Fruit fly (Drosophila melanogaster) whole organism, embryonic: Measurements from ENCODE around the gene CG18135.

ENCODE experiments used
- Atf6 ChIP-seq: fragments of 200-800 bp; sonication (Bioruptor generic); IDR thresholded peaks from 2 replicates; pipeline ENCODE4 v1.3.6; 2022; ENCODE audit warnings: missing biosample characterization, missing genetic modification characterization
- Bgb ChIP-seq: fragments of 200-800 bp; sonication (Bioruptor generic); IDR thresholded peaks from 2 replicates; pipeline ENCODE4 v1.3.6; 2022; ENCODE audit warnings: missing biosample characterization, missing genetic modification characterization; ENCODE audit not compliant: partially characterized antibody
- CG1024 ChIP-seq: fragments of 200-800 bp; sonication (Bioruptor generic); IDR thresholded peaks from 2 replicates; pipeline ENCODE4 v1.3.6; 2022; ENCODE audit warnings: missing biosample characterization, missing genetic modification characterization
- CG10431 ChIP-seq: fragments of 200-800 bp; sonication (Bioruptor generic); optimal IDR thresholded peaks from 3 replicates; lab custom pipeline; 2018; ENCODE audit warnings: missing biosample characterization, mild to moderate bottlenecking, missing genetic modification characterization
- CG12104 ChIP-seq: fragments of 200-800 bp; sonication (Bioruptor generic); optimal IDR thresholded peaks from 3 replicates; lab custom pipeline; 2016; ENCODE audit warnings: missing biosample characterization, missing genetic modification characterization
- CG12299 ChIP-seq: fragments of 200-800 bp; sonication (Bioruptor generic); optimal IDR thresholded peaks from 2 replicates; lab custom pipeline; 2018; ENCODE audit warnings: missing biosample characterization, mild to moderate bottlenecking, missing genetic modification characterization
- CG15011 ChIP-seq: fragments of 200-800 bp; sonication (Bioruptor generic); optimal IDR thresholded peaks from 3 replicates; lab custom pipeline; 2018; ENCODE audit warnings: missing biosample characterization, mild to moderate bottlenecking, missing genetic modification characterization
- CG17186 ChIP-seq: fragments of 200-800 bp; sonication (Bioruptor generic); optimal IDR thresholded peaks from 3 replicates; lab custom pipeline; 2017; ENCODE audit warnings: missing biosample characterization, missing genetic modification reagents, missing genetic modification characterization
- CG17361 ChIP-seq: fragments of 200-800 bp; sonication (Bioruptor generic); IDR thresholded peaks from 3 replicates; pipeline ENCODE4 v1.3.6; 2022; ENCODE audit warnings: missing biosample characterization, missing genetic modification characterization
- CG18262 ChIP-seq: fragments of 200-800 bp; optimal IDR thresholded peaks from 3 replicates; lab custom pipeline; 2019; ENCODE audit warnings: missing biosample characterization, mild to moderate bottlenecking, missing genetic modification characterization, moderate library complexity
- CG4282 ChIP-seq: fragments of 200-800 bp; sonication (Bioruptor generic); optimal IDR thresholded peaks from 2 replicates; lab custom pipeline; 2016; ENCODE audit warnings: missing biosample characterization, missing genetic modification characterization
- CG6654 ChIP-seq: fragments of 200-800 bp; sonication (Bioruptor generic); optimal IDR thresholded peaks from 2 replicates; lab custom pipeline; 2017; ENCODE audit warnings: missing biosample characterization, mild to moderate bottlenecking, missing genetic modification characterization
- CG6689 ChIP-seq: fragments of 200-800 bp; sonication (Bioruptor generic); IDR thresholded peaks from 2 replicates; pipeline ENCODE4 v1.3.6; 2022; ENCODE audit warnings: missing biosample characterization, missing genetic modification characterization
- CG6854 ChIP-seq: fragments of 200-800 bp; sonication (Bioruptor generic); optimal IDR thresholded peaks from 3 replicates; lab custom pipeline; 2017; ENCODE audit warnings: missing biosample characterization, mild to moderate bottlenecking, missing genetic modification characterization
- CG8281 ChIP-seq: fragments of 200-800 bp; sonication (Bioruptor generic); optimal IDR thresholded peaks from 2 replicates; lab custom pipeline; 2018; ENCODE audit warnings: missing biosample characterization, mild to moderate bottlenecking, missing genetic modification characterization, moderate library complexity
- CHES-1-like ChIP-seq: fragments of 200-800 bp; sonication (Bioruptor generic); optimal IDR thresholded peaks from 2 replicates; lab custom pipeline; 2016; ENCODE audit warnings: missing biosample characterization, missing genetic modification characterization
- Dad ChIP-seq: fragments of 200-800 bp; sonication (Bioruptor generic); optimal IDR thresholded peaks from 3 replicates; lab custom pipeline; 2016; ENCODE audit warnings: missing biosample characterization, missing genetic modification characterization
- Eip74EF ChIP-seq, 2 experiments: fragments of 200-800 bp in 1 of 2; fragments of >200 bp in 1 of 2; sonication (Bioruptor generic) in 1 of 2; optimal IDR thresholded peaks; 2 replicates each; lab custom pipeline; 2017 to 2019; ENCODE audit warnings: missing biosample characterization in 2 of 2, missing genetic modification characterization in 2 of 2, mild to moderate bottlenecking in 1 of 2, moderate library complexity in 1 of 2
- Gug ChIP-seq: fragments of 200-800 bp; sonication (Bioruptor generic); IDR thresholded peaks from 4 replicates; pipeline ENCODE4 v1.3.6; 2022; ENCODE audit warnings: missing biosample characterization, missing genetic modification characterization
- H2.0 ChIP-seq: fragments of 200-800 bp; sonication (Bioruptor generic); IDR thresholded peaks from 2 replicates; pipeline ENCODE4 v1.3.6; 2022; ENCODE audit warnings: missing biosample characterization, missing genetic modification characterization
- HHEX ChIP-seq: fragments of 200-800 bp; sonication (Bioruptor generic); optimal IDR thresholded peaks from 3 replicates; lab custom pipeline; 2017; ENCODE audit warnings: missing biosample characterization, mild to moderate bottlenecking, missing genetic modification characterization, missing genetic modification reagents
- Mes4 ChIP-seq: fragments of 200-800 bp; sonication (Bioruptor generic); optimal IDR thresholded peaks from 2 replicates; lab custom pipeline; 2016; ENCODE audit warnings: missing biosample characterization, missing genetic modification characterization
- NfI ChIP-seq: fragments of 200-800 bp; sonication (Bioruptor generic); optimal IDR thresholded peaks from 3 replicates; lab custom pipeline; 2018; ENCODE audit warnings: missing biosample characterization, mild to moderate bottlenecking, missing genetic modification characterization, moderate library complexity
- Optix ChIP-seq: fragments of 200-800 bp; sonication (Bioruptor generic); IDR thresholded peaks from 3 replicates; pipeline ENCODE4 v1.3.6; 2022; ENCODE audit warnings: missing biosample characterization, missing genetic modification characterization
- Scr ChIP-seq: fragments of 200-800 bp; sonication (Bioruptor generic); IDR thresholded peaks from 2 replicates; pipeline ENCODE4 v1.3.6; 2022; ENCODE audit warnings: missing biosample characterization, missing genetic modification characterization; ENCODE audit not compliant: partially characterized antibody
- Sin3A ChIP-seq: fragments of >200 bp; optimal IDR thresholded peaks from 2 replicates; lab custom pipeline; 2018
- Spps ChIP-seq: fragments of 200-800 bp; sonication (Bioruptor generic); optimal IDR thresholded peaks from 2 replicates; lab custom pipeline; 2018; ENCODE audit warnings: missing biosample characterization, mild to moderate bottlenecking, missing genetic modification characterization
- Usf ChIP-seq: fragments of 200-800 bp; sonication (Bioruptor generic); optimal IDR thresholded peaks from 2 replicates; lab custom pipeline; 2017; ENCODE audit warnings: missing genotype, missing biosample characterization, missing genetic modification characterization
- bigmax ChIP-seq: fragments of 200-800 bp; sonication (Bioruptor generic); optimal IDR thresholded peaks from 2 replicates; lab custom pipeline; 2018; ENCODE audit warnings: missing biosample characterization, mild to moderate bottlenecking, missing genetic modification characterization
- crc ChIP-seq: fragments of 200-800 bp; sonication (Bioruptor generic); optimal IDR thresholded peaks from 2 replicates; lab custom pipeline; 2016; ENCODE audit warnings: missing biosample characterization, missing genetic modification characterization
- croc ChIP-seq: fragments of 200-800 bp; sonication (Bioruptor generic); conservative IDR thresholded peaks from 3 replicates; pipeline ENCODE4 v1.3.6; 2022; ENCODE audit warnings: missing biosample characterization, missing genetic modification characterization
- crp ChIP-seq, 2 experiments: fragments of 200-800 bp; sonication (Bioruptor generic); optimal IDR thresholded peaks; 2 replicates in 1 of 2; 3 replicates in 1 of 2; lab custom pipeline; 2017; ENCODE audit warnings: missing biosample characterization in 2 of 2, missing genetic modification characterization in 2 of 2, mild to moderate bottlenecking in 1 of 2, moderate library complexity in 1 of 2
- disco-r ChIP-seq: fragments of 200-800 bp; sonication (Bioruptor generic); optimal IDR thresholded peaks from 2 replicates; lab custom pipeline; 2016; ENCODE audit warnings: missing biosample characterization, missing genetic modification characterization
- emc ChIP-seq: fragments of 200-800 bp; sonication (Bioruptor generic); optimal IDR thresholded peaks from 2 replicates; lab custom pipeline; 2016; ENCODE audit warnings: missing biosample characterization, missing genetic modification characterization
- esg ChIP-seq: fragments of 200-800 bp; sonication (Bioruptor generic); conservative IDR thresholded peaks from 2 replicates; pipeline ENCODE4 v1.3.6; 2022; ENCODE audit warnings: missing biosample characterization, missing genetic modification characterization
- fu2 ChIP-seq: fragments of 200-800 bp; sonication (Bioruptor generic); optimal IDR thresholded peaks from 2 replicates; lab custom pipeline; 2016; ENCODE audit warnings: missing biosample characterization, missing genetic modification characterization
- gt ChIP-seq: fragments of 200-800 bp; sonication (Bioruptor generic); IDR thresholded peaks from 2 replicates; pipeline ENCODE4 v1.3.6; 2022; ENCODE audit warnings: missing biosample characterization, missing genetic modification characterization
- hth ChIP-seq: fragments of >200 bp; optimal IDR thresholded peaks from 2 replicates; lab custom pipeline; 2017; ENCODE audit warnings: inconsistent platforms
- lbe ChIP-seq: fragments of 200-800 bp; sonication (Bioruptor generic); optimal IDR thresholded peaks from 2 replicates; lab custom pipeline; 2016; ENCODE audit warnings: missing biosample characterization, mild to moderate bottlenecking, missing genetic modification characterization
- lola ChIP-seq, 3 experiments: fragments of >200 bp in 2 of 3; fragments of 200-800 bp in 1 of 3; sonication (Bioruptor generic) in 1 of 3; optimal IDR thresholded peaks; 2 replicates each; lab custom pipeline; 2017 to 2019; ENCODE audit warnings: missing biosample characterization in 3 of 3, missing genetic modification characterization in 3 of 3, mild to moderate bottlenecking in 1 of 3, moderate library complexity in 1 of 3
- oc ChIP-seq: fragments of 200-800 bp; sonication (Bioruptor generic); optimal IDR thresholded peaks from 2 replicates; lab custom pipeline; 2018; ENCODE audit warnings: missing biosample characterization, mild to moderate bottlenecking, missing genetic modification characterization, moderate library complexity
- p53 ChIP-seq: fragments of 200-800 bp; sonication (Bioruptor generic); optimal IDR thresholded peaks from 2 replicates; lab custom pipeline; 2016; ENCODE audit warnings: missing biosample characterization, missing genetic modification characterization
- pb ChIP-seq: fragments of 200-800 bp; sonication (Bioruptor generic); optimal IDR thresholded peaks from 3 replicates; lab custom pipeline; 2016; ENCODE audit warnings: missing biosample characterization, missing genetic modification characterization
- pzg ChIP-seq: fragments of 200-800 bp; sonication (Bioruptor generic); optimal IDR thresholded peaks from 3 replicates; lab custom pipeline; 2018; ENCODE audit warnings: missing biosample characterization, mild to moderate bottlenecking, missing genetic modification characterization, moderate library complexity
- repo ChIP-seq: fragments of 200-800 bp; sonication (Bioruptor generic); optimal IDR thresholded peaks from 2 replicates; lab custom pipeline; 2016; ENCODE audit warnings: missing biosample characterization, missing genetic modification characterization
- sens-2 ChIP-seq: fragments of 200-800 bp; sonication (Bioruptor generic); IDR thresholded peaks from 2 replicates; pipeline ENCODE4 v1.3.6; 2022; ENCODE audit warnings: missing biosample characterization, missing genetic modification characterization
- sima ChIP-seq: fragments of 200-800 bp; sonication (Bioruptor generic); optimal IDR thresholded peaks from 2 replicates; lab custom pipeline; 2016; ENCODE audit warnings: missing biosample characterization, missing genetic modification characterization
- slbo ChIP-seq: fragments of 200-800 bp; sonication (Bioruptor generic); IDR thresholded peaks from 2 replicates; pipeline ENCODE4 v1.3.6; 2022; ENCODE audit warnings: missing biosample characterization, missing genetic modification characterization
- sug ChIP-seq: fragments of 200-800 bp; optimal IDR thresholded peaks from 2 replicates; lab custom pipeline; 2019; ENCODE audit warnings: missing biosample characterization, mild to moderate bottlenecking, missing genetic modification characterization, moderate library complexity
- tup ChIP-seq: fragments of 200-800 bp; sonication (Bioruptor generic); optimal IDR thresholded peaks from 2 replicates; lab custom pipeline; 2016; ENCODE audit warnings: missing biosample characterization, mild to moderate bottlenecking, missing genetic modification characterization, moderate library complexity
- vvl ChIP-seq: fragments of 200-800 bp; sonication (Bioruptor generic); IDR thresholded peaks from 2 replicates; pipeline ENCODE4 v1.3.6; 2022; ENCODE audit warnings: missing biosample characterization, missing genetic modification characterization

CG18135 gene

DNA sequence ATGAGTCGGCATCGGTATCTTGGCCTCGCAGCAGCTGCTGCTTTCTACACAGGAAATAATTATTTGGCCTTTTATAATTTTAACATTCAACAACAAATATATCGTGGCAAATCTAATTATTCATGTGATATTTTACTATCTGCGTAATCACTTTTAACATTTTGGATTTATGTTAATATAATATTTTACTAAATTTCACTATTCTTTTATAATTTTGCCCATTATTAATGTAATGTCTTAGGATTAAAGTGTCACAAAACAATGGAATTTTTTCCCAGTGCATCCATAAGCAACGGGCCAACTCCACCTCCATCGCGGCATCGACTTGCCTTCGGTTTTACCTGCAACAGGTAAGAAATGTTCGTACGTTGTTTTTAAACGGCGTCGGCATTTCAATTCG lies 44.4 kb upstream of the CG18135 start (continued):
- TF ChIP-seq CG15011 (GFP tag; lab: Kevin White, UChicago) (peak; percentile 55), CG12299 (tag; lab: Kevin White, UChicago) (peak; percentile 65), crp (GFP tag; optimal IDR thresholded peaks at IDR 0.05; lab: Kevin White, UChicago) (peak in 1 of 2 experiments; percentile 43), fu2 (no peak), sug (peak; percentile 35), vvl (peak; percentile 86), pb (GFP tag; lab: Kevin White, UChicago) (no peak), CG6689 (GFP tag; lab: Robert Waterston, UW) (peak; percentile 84), Dad (GFP tag; lab: Kevin White, UChicago) (no peak), croc (GFP tag; lab: Robert Waterston, UW) (peak; percentile 82), p53 (GFP tag; lab: Kevin White, UChicago) (no peak), sens-2 (peak; percentile 59; the same call in 1 of the 2 replicates), tup (GFP tag; lab: Kevin White, UChicago) (peak; percentile 19), Spps (peak; percentile 89), Usf (peak; percentile 70), Eip74EF (GFP tag; optimal IDR thresholded peaks at IDR 0.05; lab: Kevin White, UChicago) (peak in 1 of 2 experiments; percentile 86), crc (GFP tag; lab: Kevin White, UChicago) (no peak), H2.0 (GFP tag; lab: Robert Waterston, UW) (peak; percentile 46; the same call in 1 of the 2 replicates), CG6854 (GFP tag; lab: Kevin White, UChicago) (peak; percentile 24), Gug (GFP tag; lab: Robert Waterston, UW) (peak; percentile 19; the same call in 1 of the 4 replicates), hth (no peak), esg (GFP tag; lab: Robert Waterston, UW) (peak; percentile 72), CG1024 (GFP tag; lab: Robert Waterston, UW) (peak; percentile 57; the same call in 1 of the 2 replicates), Bgb (GFP tag; lab: Robert Waterston, UW) (no peak), oc (tag; lab: Kevin White, UChicago) (peak; percentile 73), bigmax (no peak), lola (GFP tag; optimal IDR thresholded peaks at IDR 0.05; lab: Kevin White, UChicago) (peak in 1 of 3 experiments; percentile 97), pzg (GFP tag; lab: Kevin White, UChicago) (no peak), gt (GFP tag; lab: Robert Waterston, UW) (no peak; the same call in 1 of the 2 replicates), Sin3A (lab: Kevin White, UChicago) (no peak), slbo (peak; percentile 21; the same call in 1 of the 2 replicates), CG6654 (GFP tag; lab: Kevin White, UChicago) (peak; percentile 54), CG8281 (tag; lab: Kevin White, UChicago) (peak; percentile 63), NfI (GFP tag; lab: Kevin White, UChicago) (peak; percentile 60), CG17361 (GFP tag; lab: Robert Waterston, UW) (peak; percentile 95), CG17186 (peak; percentile 62), lbe (GFP tag; lab: Kevin White, UChicago) (peak; percentile 71), CG10431 (GFP tag; lab: Kevin White, UChicago) (peak; percentile 69), Optix (no peak), Scr (GFP tag; lab: Robert Waterston, UW) (no peak), HHEX (peak; percentile 68), Atf6 (GFP tag; lab: Robert Waterston, UW) (no peak; the same call in 1 of the 2 replicates), CG12104 (GFP tag; lab: Kevin White, UChicago) (peak; percentile 53), repo (no peak), CG4282 (GFP tag; lab: Kevin White, UChicago) (no peak), emc (GFP tag; lab: Kevin White, UChicago) (no peak), sima (GFP tag; lab: Kevin White, UChicago) (no peak), CG18262 (tag; lab: Kevin White, UChicago) (peak; percentile 97), Mes4 (GFP tag; lab: Kevin White, UChicago) (peak; percentile 6), disco-r (GFP tag; lab: Kevin White, UChicago) (no peak), CHES-1-like (GFP tag; lab: Kevin White, UChicago) (no peak)
